Worm (Caenorhabditis elegans) whole organism, L1 larva: Measurements from ENCODE around the gene aat-2.

ENCODE experiments used
- C04F5.9 ChIP-seq: sonication (generic microtip); optimal IDR thresholded peaks from 2 replicates; lab custom pipeline; 2016; ENCODE audit warnings: missing genetic modification characterization, missing compliant biosample characterization
- C16A3.4 ChIP-seq: fragments of 150-350 bp; optimal IDR thresholded peaks from 2 replicates; lab custom pipeline; 2014; ENCODE audit warnings: missing biosample characterization, missing genetic modification characterization
- C34B4.2 ChIP-seq: sonication (generic microtip); optimal IDR thresholded peaks from 2 replicates; lab custom pipeline; 2017; ENCODE audit warnings: mild to moderate bottlenecking, missing genetic modification characterization, missing compliant biosample characterization
- Y116A8C.19 ChIP-seq: sonication (generic microtip); optimal IDR thresholded peaks from 2 replicates; lab custom pipeline; 2016; ENCODE audit warnings: missing compliant biosample characterization, missing genetic modification characterization, borderline replicate concordance
- alr-1 ChIP-seq: fragments of 200-800 bp; sonication (Bioruptor generic); optimal IDR thresholded peaks from 2 replicates; lab custom pipeline; 2018; ENCODE audit warnings: borderline replicate concordance, mild to moderate bottlenecking, missing genetic modification characterization, missing compliant biosample characterization
- aly-2 ChIP-seq: fragments of 150-350 bp; optimal IDR thresholded peaks from 2 replicates; lab custom pipeline; 2014; ENCODE audit warnings: missing biosample characterization, missing genetic modification characterization
- ceh-8 ChIP-seq: fragments of 200-800 bp; sonication (Bioruptor generic); optimal IDR thresholded peaks from 2 replicates; lab custom pipeline; 2018; ENCODE audit warnings: mild to moderate bottlenecking, missing genetic modification characterization, moderate library complexity, missing compliant biosample characterization
- ceh-82 ChIP-seq, 3 experiments: fragments of 150-350 bp in 1 of 3; sonication (generic microtip) in 2 of 3; optimal IDR thresholded peaks; 2 replicates each; lab custom pipeline; 2014 to 2017; ENCODE audit warnings: missing biosample characterization in 3 of 3, missing genetic modification characterization in 3 of 3
- ceh-90 ChIP-seq: sonication (generic microtip); optimal IDR thresholded peaks from 2 replicates; lab custom pipeline; 2016; ENCODE audit warnings: missing genetic modification characterization, missing compliant biosample characterization
- dsc-1 ChIP-seq: sonication (generic microtip); optimal IDR thresholded peaks from 2 replicates; lab custom pipeline; 2016; ENCODE audit warnings: mild to moderate bottlenecking, missing genetic modification characterization, missing compliant biosample characterization
- egl-13 ChIP-seq: sonication (generic microtip); optimal IDR thresholded peaks from 2 replicates; lab custom pipeline; 2016; ENCODE audit warnings: missing genotype, missing genetic modification reagents, missing genetic modification characterization, missing compliant biosample characterization
- egl-27 ChIP-seq, 2 experiments: fragments of 150-350 bp in 1 of 2; sonication (generic microtip); optimal IDR thresholded peaks; 3 replicates each; lab custom pipeline; 2017 to 2018; ENCODE audit warnings: missing biosample characterization in 2 of 2, missing genetic modification characterization in 2 of 2, missing genetic modification reagents in 2 of 2
- elt-2 ChIP-seq: sonication (generic microtip); optimal IDR thresholded peaks from 2 replicates; lab custom pipeline; 2016; ENCODE audit warnings: missing genetic modification characterization, mild to moderate bottlenecking, inconsistent platforms, missing compliant biosample characterization, missing genetic modification reagents
- ets-5 ChIP-seq: fragments of 200-800 bp; sonication (Bioruptor generic); IDR thresholded peaks from 2 replicates; pipeline ENCODE4 v1.3.6; 2022; ENCODE audit warnings: missing genetic modification characterization, missing compliant biosample characterization
- fkh-10 ChIP-seq: sonication (generic microtip); optimal IDR thresholded peaks from 2 replicates; lab custom pipeline; 2017; ENCODE audit warnings: missing biosample characterization, missing genetic modification reagents, missing genetic modification characterization
- fkh-4 ChIP-seq: sonication (generic microtip); optimal IDR thresholded peaks from 2 replicates; lab custom pipeline; 2016; ENCODE audit warnings: missing compliant biosample characterization, missing genetic modification characterization, borderline replicate concordance
- fkh-8 ChIP-seq: sonication (generic microtip); optimal IDR thresholded peaks from 2 replicates; lab custom pipeline; 2016; ENCODE audit warnings: mild to moderate bottlenecking, missing genetic modification characterization, missing compliant biosample characterization
- hlh-17 ChIP-seq: fragments of 200-800 bp; sonication (Bioruptor generic); optimal IDR thresholded peaks from 2 replicates; lab custom pipeline; 2018; ENCODE audit warnings: missing genetic modification characterization, mild to moderate bottlenecking, missing compliant biosample characterization, moderate library complexity, borderline replicate concordance
- hpl-2 ChIP-seq: fragments of 150-350 bp; optimal IDR thresholded peaks from 2 replicates; lab custom pipeline; 2014; ENCODE audit warnings: missing biosample characterization, missing genetic modification reagents, missing genetic modification characterization
- irx-1 ChIP-seq: sonication (generic microtip); optimal IDR thresholded peaks from 2 replicates; lab custom pipeline; 2016; ENCODE audit warnings: missing genetic modification characterization, missing compliant biosample characterization
- jun-1 ChIP-seq: fragments of 150-350 bp; optimal IDR thresholded peaks from 2 replicates; lab custom pipeline; 2014; ENCODE audit warnings: missing biosample characterization, missing genetic modification reagents, missing genetic modification characterization
- lin-13 ChIP-seq: fragments of 150-350 bp; optimal IDR thresholded peaks from 2 replicates; lab custom pipeline; 2014; ENCODE audit warnings: missing biosample characterization, missing genetic modification reagents, missing genetic modification characterization
- lin-14 ChIP-seq: fragments of 200-800 bp; sonication (Bioruptor generic); optimal IDR thresholded peaks from 2 replicates; lab custom pipeline; 2018; ENCODE audit warnings: mild to moderate bottlenecking, missing genetic modification characterization, moderate library complexity, missing compliant biosample characterization
- lin-35 ChIP-seq, 2 experiments: fragments of 150-350 bp; optimal IDR thresholded peaks; 2 replicates each; lab custom pipeline; 2014; ENCODE audit warnings: missing biosample characterization in 2 of 2, missing genetic modification characterization in 2 of 2, missing genetic modification reagents in 2 of 2
- lsy-2 ChIP-seq, 2 experiments: fragments of 150-350 bp; optimal IDR thresholded peaks; 2 replicates each; lab custom pipeline; 2014; ENCODE audit warnings: missing biosample characterization in 2 of 2, missing genetic modification characterization in 2 of 2
- nhr-20 ChIP-seq: sonication (generic microtip); optimal IDR thresholded peaks from 2 replicates; lab custom pipeline; 2016; ENCODE audit warnings: mild to moderate bottlenecking, missing genetic modification characterization, missing compliant biosample characterization
- nhr-47 ChIP-seq: sonication (generic microtip); optimal IDR thresholded peaks from 2 replicates; lab custom pipeline; 2016; ENCODE audit warnings: mild to moderate bottlenecking, missing genetic modification characterization, moderate library complexity, missing compliant biosample characterization
- nhr-71 ChIP-seq: sonication (generic microtip); optimal IDR thresholded peaks from 2 replicates; lab custom pipeline; 2016; ENCODE audit warnings: mild to moderate bottlenecking, missing genetic modification characterization, moderate library complexity, missing compliant biosample characterization
- snu-23 ChIP-seq: sonication (generic microtip); optimal IDR thresholded peaks from 2 replicates; lab custom pipeline; 2016; ENCODE audit warnings: missing genetic modification characterization, missing compliant biosample characterization
- sup-37 ChIP-seq: fragments of 200-800 bp; sonication (Bioruptor generic); optimal IDR thresholded peaks from 2 replicates; lab custom pipeline; 2018; ENCODE audit warnings: mild to moderate bottlenecking, missing genetic modification characterization, missing compliant biosample characterization
- unc-98 ChIP-seq: fragments of 200-800 bp; sonication (Bioruptor generic); IDR thresholded peaks from 2 replicates; pipeline ENCODE4 v1.3.6; 2022; ENCODE audit warnings: missing genetic modification characterization, missing compliant biosample characterization
- zag-1 ChIP-seq: fragments of 150-350 bp; optimal IDR thresholded peaks from 2 replicates; lab custom pipeline; 2014; ENCODE audit warnings: missing biosample characterization, missing genetic modification characterization
- ztf-4 ChIP-seq: fragments of 150-350 bp; optimal IDR thresholded peaks from 2 replicates; lab custom pipeline; 2014; ENCODE audit warnings: missing biosample characterization, missing genetic modification characterization

The aat-2 gene

ce11 chrV:9246260-9246659 is at the start of gene aat-2:
Gene aat-2, minus strand, starts transcription at chrV:9246360.
- TF ChIP-seq C04F5.9 (tag; lab: Kevin White, UChicago) (no peak), ztf-4 (tag; lab: Kevin White, UChicago) (no peak), lin-35 (GFP tag; optimal IDR thresholded peaks at IDR 0.05; lab: Kevin White, UChicago) (no peak), lin-13 (no peak), nhr-20 (tag; lab: Kevin White, UChicago) (no peak), irx-1 (tag; lab: Kevin White, UChicago) (no peak)

ce11 chrV:9295581-9295980 is 49.4 kb upstream of the aat-2 start:
- TF ChIP-seq jun-1 (tag; lab: Kevin White, UChicago) (no peak), lin-14 (peak; percentile 15), zag-1 (no peak), dsc-1 (tag; lab: Kevin White, UChicago) (peak; percentile 25)

ce11 chrV:9293359-9293758 is 47.2 kb upstream of the aat-2 start:
- peak; percentile 77 for TF ChIP-seq fkh-8 (tag; lab: Kevin White, UChicago)
- peak; percentile 24 for TF ChIP-seq nhr-71 (tag; lab: Kevin White, UChicago)
- peak; percentile 1 for TF ChIP-seq ceh-8 (GFP tag; lab: Kevin White, UChicago)
- peak; percentile 1 for TF ChIP-seq egl-13 (tag; lab: Kevin White, UChicago)
- TF ChIP-seq dsc-1 (tag; lab: Kevin White, UChicago), result peak; percentile 27
- no peak for TF ChIP-seq sup-37 (GFP tag; lab: Kevin White, UChicago)
- no peak for TF ChIP-seq unc-98 (GFP tag; lab: Robert Waterston, UW)
- TF ChIP-seq nhr-47 (tag; lab: Kevin White, UChicago), result peak; percentile 15

- TF ChIP-seq dsc-1 (tag; lab: Kevin White, UChicago) (peak; percentile 91), hpl-2 (GFP tag; lab: Kevin White, UChicago) (no peak), fkh-4 (tag; lab: Kevin White, UChicago) (peak; percentile 77), ceh-82 (tag; optimal IDR thresholded peaks at IDR 0.05; lab: Kevin White, UChicago) (no peak), fkh-8 (tag; lab: Kevin White, UChicago) (no peak)
These were observed 45.8 kb upstream of the aat-2 start, which contains the start of gene ZK682.7 for ce11 chrV:9291919-9292318. Gene ZK682.7, minus strand, starts transcription at chrV:9292165.

- TF ChIP-seq fkh-10 (GFP tag; lab: Kevin White, UChicago) (no peak), elt-2 (tag; lab: Kevin White, UChicago) (no peak), lsy-2 (tag; optimal IDR thresholded peaks at IDR 0.05; lab: Kevin White, UChicago) (no peak), jun-1 (tag; lab: Kevin White, UChicago) (no peak), hlh-17 (GFP tag; lab: Kevin White, UChicago) (no peak), nhr-47 (tag; lab: Kevin White, UChicago) (no peak), C16A3.4 (no peak), egl-27 (tag; optimal IDR thresholded peaks at IDR 0.05; lab: Kevin White, UChicago) (no peak), Y116A8C.19 (tag; lab: Kevin White, UChicago) (no peak), snu-23 (GFP tag; lab: Kevin White, UChicago) (no peak), aly-2 (no peak), ceh-90 (tag; lab: Kevin White, UChicago) (no peak), alr-1 (tag; lab: Kevin White, UChicago) (no peak), C34B4.2 (tag; lab: Kevin White, UChicago) (no peak), ets-5 (GFP tag; lab: Robert Waterston, UW) (no peak), unc-98 (GFP tag; lab: Robert Waterston, UW) (no peak)
These were observed 41.3 kb upstream of the aat-2 start, which contains the start of gene lron-2 for ce11 chrV:9287460-9287859. Gene lron-2, minus strand, starts transcription at chrV:9287560.
